Fruit fly (Drosophila melanogaster) whole organism, embryonic: Measurements from ENCODE around the gene brv3.

Experiments used
- CG10147 ChIP-seq: fragments of 200-800 bp; sonication (Bioruptor generic); optimal IDR thresholded peaks from 2 replicates; lab custom pipeline; 2019; ENCODE audit warnings: missing biosample characterization, mild to moderate bottlenecking, missing genetic modification characterization, moderate library complexity
- CG10209 ChIP-seq: fragments of 200-800 bp; sonication (Bioruptor generic); optimal IDR thresholded peaks from 3 replicates; lab custom pipeline; 2017; ENCODE audit warnings: missing biosample characterization, mild to moderate bottlenecking, missing genetic modification characterization, missing genetic modification reagents
- CG10321 ChIP-seq: fragments of 200-800 bp; sonication (Bioruptor generic); IDR thresholded peaks from 2 replicates; pipeline ENCODE4 v1.3.6; 2022; ENCODE audit warnings: missing biosample characterization, missing genetic modification characterization
- CG10543 ChIP-seq: fragments of 200-800 bp; sonication (Bioruptor generic); optimal IDR thresholded peaks from 3 replicates; lab custom pipeline; 2017; ENCODE audit warnings: missing biosample characterization, mild to moderate bottlenecking, missing genetic modification characterization, moderate library complexity
- CG11398 ChIP-seq: fragments of 200-800 bp; sonication (Bioruptor generic); optimal IDR thresholded peaks from 2 replicates; lab custom pipeline; 2016; ENCODE audit warnings: missing biosample characterization, missing genetic modification characterization
- CG12942 ChIP-seq: fragments of 200-800 bp; sonication (Bioruptor generic); optimal IDR thresholded peaks from 3 replicates; lab custom pipeline; 2016; ENCODE audit warnings: missing biosample characterization, missing genetic modification characterization
- CG13894 ChIP-seq: fragments of 200-800 bp; sonication (Bioruptor generic); optimal IDR thresholded peaks from 3 replicates; lab custom pipeline; 2018; ENCODE audit warnings: missing biosample characterization, mild to moderate bottlenecking, missing genetic modification characterization, moderate library complexity
- CG14050 ChIP-seq: fragments of 200-800 bp; sonication (Bioruptor generic); IDR thresholded peaks from 3 replicates; pipeline ENCODE4 v1.3.6; 2022; ENCODE audit warnings: missing biosample characterization, missing genetic modification characterization
- CG14710 ChIP-seq: fragments of 200-800 bp; sonication (Bioruptor generic); optimal IDR thresholded peaks from 3 replicates; lab custom pipeline; 2019; ENCODE audit warnings: missing biosample characterization, mild to moderate bottlenecking, missing genetic modification characterization, moderate library complexity
- CG14860 ChIP-seq: fragments of 200-800 bp; sonication (Bioruptor generic); IDR thresholded peaks from 3 replicates; pipeline ENCODE4 v1.3.6; 2022; ENCODE audit warnings: missing biosample characterization, missing genetic modification characterization; ENCODE audit not compliant: partially characterized antibody
- CG17802 ChIP-seq: fragments of 200-800 bp; sonication (Bioruptor generic); optimal IDR thresholded peaks from 2 replicates; lab custom pipeline; 2018; ENCODE audit warnings: missing biosample characterization, mild to moderate bottlenecking, missing genetic modification characterization, moderate library complexity
- CG3163 ChIP-seq: fragments of 200-800 bp; sonication (Bioruptor generic); optimal IDR thresholded peaks from 3 replicates; lab custom pipeline; 2016; ENCODE audit warnings: missing biosample characterization, missing genetic modification characterization
- CG32772 ChIP-seq: fragments of 200-800 bp; sonication (Bioruptor generic); IDR thresholded peaks from 2 replicates; pipeline ENCODE4 v1.3.6; 2022; ENCODE audit warnings: missing biosample characterization, missing genetic modification characterization
- CG4424 ChIP-seq: fragments of 200-800 bp; sonication (Bioruptor generic); optimal IDR thresholded peaks from 3 replicates; lab custom pipeline; 2016; ENCODE audit warnings: missing biosample characterization, missing genetic modification characterization
- CG6175 ChIP-seq: fragments of 200-800 bp; sonication (Bioruptor generic); IDR thresholded peaks from 3 replicates; pipeline ENCODE4 v1.3.6; 2022; ENCODE audit warnings: missing biosample characterization, missing genetic modification characterization
- CG6813 ChIP-seq: fragments of 200-800 bp; sonication (Bioruptor generic); optimal IDR thresholded peaks from 2 replicates; lab custom pipeline; 2017; ENCODE audit warnings: missing biosample characterization, missing genetic modification characterization, mild to moderate bottlenecking, moderate library complexity, missing genetic modification reagents
- CG6854 ChIP-seq: fragments of 200-800 bp; sonication (Bioruptor generic); optimal IDR thresholded peaks from 3 replicates; lab custom pipeline; 2017; ENCODE audit warnings: missing biosample characterization, mild to moderate bottlenecking, missing genetic modification characterization
- CG7271 ChIP-seq: fragments of 200-800 bp; sonication (Bioruptor generic); optimal IDR thresholded peaks from 2 replicates; lab custom pipeline; 2018; ENCODE audit warnings: missing biosample characterization, mild to moderate bottlenecking, missing genetic modification characterization, moderate library complexity
- CG7556 ChIP-seq: fragments of 200-800 bp; sonication (Bioruptor generic); optimal IDR thresholded peaks from 2 replicates; lab custom pipeline; 2017; ENCODE audit warnings: missing biosample characterization, mild to moderate bottlenecking, missing genetic modification characterization
- CG8478 ChIP-seq: fragments of >200 bp; optimal IDR thresholded peaks from 2 replicates; lab custom pipeline; 2018
- CG8765 ChIP-seq: fragments of 200-800 bp; sonication (Bioruptor generic); IDR thresholded peaks from 2 replicates; pipeline ENCODE4 v1.3.6; 2022; ENCODE audit warnings: missing biosample characterization, missing genetic modification characterization
- Camta ChIP-seq: fragments of 200-800 bp; sonication (Bioruptor generic); optimal IDR thresholded peaks from 2 replicates; lab custom pipeline; 2016; ENCODE audit warnings: missing biosample characterization, missing genetic modification characterization
- CoRest ChIP-seq: fragments of 200-800 bp; sonication (Bioruptor generic); optimal IDR thresholded peaks from 3 replicates; lab custom pipeline; 2018; ENCODE audit warnings: missing biosample characterization, mild to moderate bottlenecking, missing genetic modification characterization, moderate library complexity
- D19B ChIP-seq: fragments of 200-800 bp; sonication (Bioruptor generic); optimal IDR thresholded peaks from 2 replicates; lab custom pipeline; 2017; ENCODE audit warnings: missing biosample characterization, mild to moderate bottlenecking, missing genetic modification characterization
- Deaf1 ChIP-seq: fragments of 200-800 bp; optimal IDR thresholded peaks from 3 replicates; lab custom pipeline; 2019; ENCODE audit warnings: missing biosample characterization, mild to moderate bottlenecking, missing genetic modification characterization, moderate library complexity
- HLH3B ChIP-seq: fragments of 200-800 bp; sonication (Bioruptor generic); IDR thresholded peaks from 2 replicates; pipeline ENCODE4 v1.3.6; 2022; ENCODE audit warnings: missing biosample characterization, missing genetic modification characterization
- MBD-R2 ChIP-seq: fragments of 200-800 bp; sonication (Bioruptor generic); IDR thresholded peaks from 2 replicates; pipeline ENCODE4 v1.3.6; 2022; ENCODE audit warnings: missing biosample characterization, missing genetic modification characterization
- Med ChIP-seq: fragments of 200-800 bp; sonication (Bioruptor generic); peaks from one replicate; lab custom pipeline; 2016; ENCODE audit warnings: missing biosample characterization, missing genetic modification characterization, mild to moderate bottlenecking, inconsistent platforms, moderate library complexity
- Nf-YB ChIP-seq: fragments of 200-800 bp; sonication (Bioruptor generic); optimal IDR thresholded peaks from 3 replicates; lab custom pipeline; 2019; ENCODE audit warnings: missing biosample characterization, mild to moderate bottlenecking, missing genetic modification characterization, moderate library complexity
- NfI ChIP-seq: fragments of 200-800 bp; sonication (Bioruptor generic); optimal IDR thresholded peaks from 3 replicates; lab custom pipeline; 2018; ENCODE audit warnings: missing biosample characterization, mild to moderate bottlenecking, missing genetic modification characterization, moderate library complexity
- Oaz ChIP-seq: fragments of 200-800 bp; sonication (Bioruptor generic); IDR thresholded peaks from 2 replicates; pipeline ENCODE4 v1.3.6; 2022; ENCODE audit warnings: missing biosample characterization, missing genetic modification characterization
- Opbp ChIP-seq: fragments of 200-800 bp; sonication (Bioruptor generic); IDR thresholded peaks from 3 replicates; pipeline ENCODE4 v1.3.6; 2022; ENCODE audit warnings: missing biosample characterization, missing genetic modification characterization; ENCODE audit not compliant: partially characterized antibody
- Scr ChIP-seq: fragments of 200-800 bp; sonication (Bioruptor generic); IDR thresholded peaks from 2 replicates; pipeline ENCODE4 v1.3.6; 2022; ENCODE audit warnings: missing biosample characterization, missing genetic modification characterization; ENCODE audit not compliant: partially characterized antibody
- Tbp ChIP-seq: fragments of >200 bp; optimal IDR thresholded peaks from 2 replicates; lab custom pipeline; 2018; ENCODE audit warnings: missing biosample characterization, missing genetic modification characterization
- bbx ChIP-seq: fragments of 200-800 bp; sonication (Bioruptor generic); IDR thresholded peaks from 2 replicates; pipeline ENCODE4 v1.3.6; 2022; ENCODE audit warnings: missing biosample characterization, missing genetic modification characterization; ENCODE audit not compliant: partially characterized antibody
- crc ChIP-seq: fragments of 200-800 bp; sonication (Bioruptor generic); optimal IDR thresholded peaks from 2 replicates; lab custom pipeline; 2016; ENCODE audit warnings: missing biosample characterization, missing genetic modification characterization
- gem ChIP-seq: fragments of 200-800 bp; sonication (Bioruptor generic); optimal IDR thresholded peaks from 2 replicates; lab custom pipeline; 2019; ENCODE audit warnings: missing biosample characterization, mild to moderate bottlenecking, missing genetic modification characterization, moderate library complexity
- hb ChIP-seq: fragments of 200-800 bp; sonication (Bioruptor generic); IDR thresholded peaks from 3 replicates; pipeline ENCODE4 v1.3.6; 2022; ENCODE audit warnings: missing biosample characterization, missing genetic modification characterization; ENCODE audit not compliant: partially characterized antibody
- knrl ChIP-seq: fragments of 200-800 bp; sonication (Bioruptor generic); IDR thresholded peaks from 3 replicates; pipeline ENCODE4 v1.3.6; 2022; ENCODE audit warnings: missing biosample characterization, missing genetic modification characterization; ENCODE audit not compliant: partially characterized antibody
- mld ChIP-seq: fragments of 200-800 bp; sonication (Bioruptor generic); IDR thresholded peaks from 3 replicates; pipeline ENCODE4 v1.3.6; 2022; ENCODE audit warnings: missing biosample characterization, missing genetic modification characterization; ENCODE audit not compliant: partially characterized antibody
- nom ChIP-seq: fragments of 200-800 bp; sonication (Bioruptor generic); optimal IDR thresholded peaks from 2 replicates; lab custom pipeline; 2017; ENCODE audit warnings: missing biosample characterization, missing genetic modification characterization, mild to moderate bottlenecking, moderate library complexity, missing genetic modification reagents
- oc ChIP-seq: fragments of 200-800 bp; sonication (Bioruptor generic); optimal IDR thresholded peaks from 2 replicates; lab custom pipeline; 2018; ENCODE audit warnings: missing biosample characterization, mild to moderate bottlenecking, missing genetic modification characterization, moderate library complexity
- p53 ChIP-seq: fragments of 200-800 bp; sonication (Bioruptor generic); optimal IDR thresholded peaks from 2 replicates; lab custom pipeline; 2016; ENCODE audit warnings: missing biosample characterization, missing genetic modification characterization
- pb ChIP-seq: fragments of 200-800 bp; sonication (Bioruptor generic); optimal IDR thresholded peaks from 3 replicates; lab custom pipeline; 2016; ENCODE audit warnings: missing biosample characterization, missing genetic modification characterization
- phol ChIP-seq: fragments of 200-800 bp; sonication (Bioruptor generic); optimal IDR thresholded peaks from 3 replicates; lab custom pipeline; 2018; ENCODE audit warnings: missing biosample characterization, mild to moderate bottlenecking, missing genetic modification characterization, moderate library complexity
- repo ChIP-seq: fragments of 200-800 bp; sonication (Bioruptor generic); optimal IDR thresholded peaks from 2 replicates; lab custom pipeline; 2016; ENCODE audit warnings: missing biosample characterization, missing genetic modification characterization
- salm ChIP-seq: fragments of 200-800 bp; sonication (Bioruptor generic); optimal IDR thresholded peaks from 2 replicates; lab custom pipeline; 2018; ENCODE audit warnings: missing biosample characterization, mild to moderate bottlenecking, missing genetic modification characterization
- seq ChIP-seq: fragments of 200-800 bp; sonication (Bioruptor generic); IDR thresholded peaks from 2 replicates; pipeline ENCODE4 v1.3.6; 2022; ENCODE audit warnings: missing biosample characterization, missing genetic modification characterization

Gene brv3

dm6 chrX:2585716-2586082 is 38.7 kb downstream of the brv3 start, which contains the start of gene wds (continued):
- no peak for TF ChIP-seq Oaz (GFP tag; lab: Robert Waterston, UW)
- peak; percentile 42 for TF ChIP-seq Tbp (GFP tag; lab: Kevin White, UChicago)
- peak; percentile 2 for TF ChIP-seq phol (tag; lab: Kevin White, UChicago)

dm6 chrX:2585055-2585715 is 39.2 kb downstream of the brv3 start, which contains the start of gene CG13760:
Gene CG13760, minus strand, starts transcription at chrX:2585699.
- TF ChIP-seq crc = no peak
- TF ChIP-seq D19B (GFP tag; lab: Kevin White, UChicago) = no peak
- peak; percentile 48 for TF ChIP-seq CG14710 (tag; lab: Kevin White, UChicago)
- TF ChIP-seq seq (GFP tag; lab: Robert Waterston, UW) = no peak
- TF ChIP-seq bbx = peak; percentile 28; the same call in 1 of the 2 replicates
- TF ChIP-seq CG11398 (GFP tag; lab: Kevin White, UChicago) = no peak
- no peak for TF ChIP-seq Deaf1 (tag; lab: Kevin White, UChicago)
- TF ChIP-seq CG14050 (GFP tag; lab: Robert Waterston, UW) = no peak
- TF ChIP-seq CG7271 (tag; lab: Kevin White, UChicago) = no peak
- no peak for TF ChIP-seq CG6854 (GFP tag; lab: Kevin White, UChicago)
- no peak for TF ChIP-seq Nf-YB (GFP tag; lab: Kevin White, UChicago)
- no peak for TF ChIP-seq CG13894 (tag; lab: Kevin White, UChicago)
- no peak for TF ChIP-seq CG7556 (GFP tag; lab: Kevin White, UChicago)
- TF ChIP-seq CG10543 (GFP tag; lab: Kevin White, UChicago) = no peak
- TF ChIP-seq Camta = no peak
- TF ChIP-seq knrl = no peak
- TF ChIP-seq CG4424 = peak; percentile 14
- TF ChIP-seq pb (GFP tag; lab: Kevin White, UChicago) = no peak
- no peak for TF ChIP-seq hb (GFP tag; lab: Robert Waterston, UW)
- no peak for TF ChIP-seq CG6175 (GFP tag; lab: Robert Waterston, UW)
- 0 out of 2 replicates have a peak, but pooled peaks have one; percentile 20 for TF ChIP-seq Scr (GFP tag; lab: Robert Waterston, UW)
- no peak for TF ChIP-seq NfI (GFP tag; lab: Kevin White, UChicago)
- no peak for TF ChIP-seq CG3163 (GFP tag; lab: Kevin White, UChicago)
- no peak for TF ChIP-seq CG14860 (GFP tag; lab: Robert Waterston, UW)
- TF ChIP-seq CG12942 (GFP tag; lab: Kevin White, UChicago) = no peak
- no peak for TF ChIP-seq gem (tag; lab: Kevin White, UChicago)
- TF ChIP-seq oc (tag; lab: Kevin White, UChicago) = no peak
- no peak for TF ChIP-seq CG6813 (GFP tag; lab: Kevin White, UChicago)
- no peak for TF ChIP-seq p53
- TF ChIP-seq repo (GFP tag; lab: Kevin White, UChicago) = no peak
- no peak for TF ChIP-seq Opbp (GFP tag; lab: Robert Waterston, UW)
- TF ChIP-seq HLH3B = no peak
- TF ChIP-seq Med = peak; percentile 46
- no peak for TF ChIP-seq mld (GFP tag; lab: Robert Waterston, UW)
- no peak for TF ChIP-seq CG10321 (GFP tag; lab: Robert Waterston, UW)
- no peak for TF ChIP-seq CG32772 (GFP tag; lab: Robert Waterston, UW)
- TF ChIP-seq MBD-R2 (GFP tag; lab: Robert Waterston, UW) = peak; percentile 55
- no peak for TF ChIP-seq CG10147
- no peak for TF ChIP-seq CG8765 (GFP tag; lab: Robert Waterston, UW)
- no peak for TF ChIP-seq CG10209 (GFP tag; lab: Kevin White, UChicago)
- no peak for TF ChIP-seq salm
- no peak for TF ChIP-seq CG17802
- TF ChIP-seq nom (GFP tag; lab: Kevin White, UChicago) = peak; percentile 13
- no peak for TF ChIP-seq CG8478 (lab: Kevin White, UChicago)
- peak; percentile 8 for TF ChIP-seq CoRest (tag; lab: Kevin White, UChicago)
